Worm (Caenorhabditis elegans): ENCODE measurements around the gene nlp-9.

nlp-9 gene

DNA sequence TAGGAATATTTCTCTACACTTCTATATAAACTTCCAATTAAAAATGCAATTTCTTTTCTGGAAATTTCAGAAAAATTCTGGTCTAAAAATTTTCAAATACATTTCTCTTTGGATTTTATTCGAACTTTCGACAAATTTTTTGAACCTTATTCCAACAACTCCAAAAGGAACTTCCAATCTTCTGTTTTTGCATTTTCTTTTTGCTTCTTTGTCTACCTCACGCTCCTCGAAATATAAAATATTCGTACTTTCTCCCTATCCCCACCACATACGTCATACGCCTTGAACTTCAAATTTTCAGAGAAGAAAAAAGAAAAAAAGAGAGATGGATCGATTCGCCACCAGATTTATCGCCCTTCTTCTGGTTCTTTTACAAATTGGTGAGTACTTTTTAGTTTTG is at the start of gene nlp-9:
Gene nlp-9 (plus strand): TSS at position 301 of the 400 bp plus-strand sequence.
- TF ChIP-seq xbp-1 (tag; optimal IDR thresholded peaks at IDR 0.05), result no peak
- TF ChIP-seq ceh-8 (GFP tag; optimal IDR thresholded peaks at IDR 0.05), result no peak
- TF ChIP-seq sup-37 (GFP tag; optimal IDR thresholded peaks at IDR 0.05), result no peak
- TF ChIP-seq nhr-237 (tag; optimal IDR thresholded peaks at IDR 0.05), result no peak
- no peak for TF ChIP-seq unc-98 (GFP tag; IDR thresholded peaks at IDR 0.05)

- no peak for TF ChIP-seq nhr-84 (tag; optimal IDR thresholded peaks at IDR 0.05)
- TF ChIP-seq lin-15B (tag; optimal IDR thresholded peaks at IDR 0.05), result peak; percentile 37
- TF ChIP-seq efl-1 (optimal IDR thresholded peaks at IDR 0.05), result peak; percentile 29 to 31
- TF ChIP-seq efl-1 (GFP tag; optimal IDR thresholded peaks at IDR 0.05 in 1 of 2), result peak; percentile 41 to 94
- peak in 1 of 2 experiments; percentile 60 for TF ChIP-seq lin-35 (GFP tag; optimal IDR thresholded peaks at IDR 0.05)
- TF ChIP-seq dpl-1 (GFP tag; optimal IDR thresholded peaks at IDR 0.05), result peak in 2 of 3 experiments; percentile 25 to 54
Measured at ce11 chrV:4169658-4170057, 49.8 kb upstream of the nlp-9 start.

- TF ChIP-seq isw-1 (GFP tag; IDR thresholded peaks at IDR 0.05) (no peak), efl-1 (optimal IDR thresholded peaks at IDR 0.05) (no peak), efl-1 (GFP tag; optimal IDR thresholded peaks at IDR 0.05 in 1 of 2) (peak in 1 of 2 experiments; percentile 68)
Measured at ce11 chrV:4170138-4170537, 49.3 kb upstream of the nlp-9 start, which contains the start of gene Y45G5AM.7. TSS of gene Y45G5AM.7 (minus strand) at chrV:4170238.

ce11 chrV:4175624-4176023 is 43.8 kb upstream of the nlp-9 start, which contains the start of the genes coh-4 and pid-5:
TSS of gene coh-4 (minus strand) at chrV:4175640.
TSS of gene pid-5 (plus strand) at chrV:4175882.
- TF ChIP-seq pag-3 (tag; optimal IDR thresholded peaks at IDR 0.05; ENCODE audit: borderline replicate concordance, insufficient read depth) (no peak), fos-1 (tag; optimal IDR thresholded peaks at IDR 0.05) (no peak), elt-3 (tag; optimal IDR thresholded peaks at IDR 0.05) (no peak), ces-1 (GFP tag; optimal IDR thresholded peaks at IDR 0.05) (no peak), pax-3 (tag; optimal IDR thresholded peaks at IDR 0.05) (no peak), unc-98 (GFP tag; IDR thresholded peaks at IDR 0.05) (no peak), nhr-76 (tag; optimal IDR thresholded peaks at IDR 0.05) (no peak), ceh-82 (tag; optimal IDR thresholded peaks at IDR 0.05) (no peak), hlh-17 (GFP tag; optimal IDR thresholded peaks at IDR 0.05; ENCODE audit: borderline replicate concordance) (no peak), mab-9 (GFP tag; IDR thresholded peaks at IDR 0.05) (no peak), ama-1 (optimal IDR thresholded peaks at IDR 0.05) (no peak), tlp-1 (tag; optimal IDR thresholded peaks at IDR 0.05) (no peak), aly-2 (tag; optimal IDR thresholded peaks at IDR 0.05) (no peak), nhr-11 (tag; optimal IDR thresholded peaks at IDR 0.05) (no peak), jun-1 (tag; optimal IDR thresholded peaks at IDR 0.05) (no peak)

- TF ChIP-seq F16B12.6 (tag; optimal IDR thresholded peaks at IDR 0.05), result no peak
- no peak for TF ChIP-seq lir-3 (tag; optimal IDR thresholded peaks at IDR 0.05; ENCODE audit: poor library complexity)
- no peak for TF ChIP-seq Y116A8C.19 (tag; optimal IDR thresholded peaks at IDR 0.05; ENCODE audit: borderline replicate concordance)
- TF ChIP-seq mef-2 (tag; optimal IDR thresholded peaks at IDR 0.05), result no peak
- TF ChIP-seq fkh-10 (GFP tag; optimal IDR thresholded peaks at IDR 0.05), result no peak
- TF ChIP-seq mab-9 (GFP tag; IDR thresholded peaks at IDR 0.05), result no peak
- TF ChIP-seq sptf-1 (tag; optimal IDR thresholded peaks at IDR 0.05), result no peak
- no peak for TF ChIP-seq nhr-76 (tag; optimal IDR thresholded peaks at IDR 0.05)
- TF ChIP-seq rnt-1 (tag; optimal IDR thresholded peaks at IDR 0.05), result no peak
- TF ChIP-seq nhr-11 (tag; optimal IDR thresholded peaks at IDR 0.05), result no peak
- TF ChIP-seq nhr-77 (tag; optimal IDR thresholded peaks at IDR 0.05), result no peak
- TF ChIP-seq C34B4.2 (tag; optimal IDR thresholded peaks at IDR 0.05), result no peak
- TF ChIP-seq efl-3 (GFP tag; optimal IDR thresholded peaks at IDR 0.05), result no peak
- no peak for TF ChIP-seq ceh-88 (GFP tag; IDR thresholded peaks at IDR 0.05)
- TF ChIP-seq blmp-1 (tag; optimal IDR thresholded peaks at IDR 0.05), result no peak
- TF ChIP-seq lin-13 (GFP tag; optimal IDR thresholded peaks at IDR 0.05), result no peak
- no peak for TF ChIP-seq pax-3 (tag; optimal IDR thresholded peaks at IDR 0.05)
- no peak for TF ChIP-seq isw-1 (GFP tag; IDR thresholded peaks at IDR 0.05)
Measured at ce11 chrV:4181272-4181671, 38.2 kb upstream of the nlp-9 start.

Measured in whole organism, L1 larva.